Fruit fly (Drosophila melanogaster): ENCODE measurements around the gene CG42327.

dm6 chr3R:11656614-11657216 is 766 bp downstream of the CG42327 start:
- TF ChIP-seq OdsH (GFP tag; optimal IDR thresholded peaks at IDR 0.05) (peak; percentile 99), dsx (GFP tag; optimal IDR thresholded peaks at IDR 0.05; ENCODE audit: poor library complexity, severe bottlenecking) (peak; percentile 98), Sox15 (GFP tag; optimal IDR thresholded peaks at IDR 0.05) (peak; percentile 98), fd59A (GFP tag; optimal IDR thresholded peaks at IDR 0.05) (peak; percentile 99), Hr4 (GFP tag; optimal IDR thresholded peaks at IDR 0.05) (peak; percentile 99), esn (GFP tag; optimal IDR thresholded peaks at IDR 0.05) (peak; percentile 99), Blimp-1 (GFP tag; optimal IDR thresholded peaks at IDR 0.05) (peak; percentile 86)
